Fruit fly (Drosophila melanogaster) whole organism: ENCODE results near the gene simj.

Source experiments
- CG8478 ChIP-seq: fragments of >200 bp; optimal IDR thresholded peaks from 2 replicates; lab custom pipeline; 2018; ENCODE audit warnings: inconsistent platforms
- Dll ChIP-seq: fragments of >200 bp; optimal IDR thresholded peaks from 2 replicates; lab custom pipeline; 2017
- EcR ChIP-seq, 2 experiments: fragments of >200 bp; optimal IDR thresholded peaks; 2 replicates each; lab custom pipeline; 2017; ENCODE audit warnings: missing biosample characterization in 2 of 2, missing genetic modification characterization in 2 of 2, missing genetic modification reagents in 2 of 2
- pan ChIP-seq: fragments of >200 bp; optimal IDR thresholded peaks from 2 replicates; lab custom pipeline; 2017
- psq ChIP-seq: fragments of >200 bp; optimal IDR thresholded peaks from 2 replicates; lab custom pipeline; 2017
- usp ChIP-seq: fragments of >200 bp; optimal IDR thresholded peaks from 2 replicates; lab custom pipeline; 2017; ENCODE audit warnings: missing biosample characterization, missing genetic modification characterization, mixed read lengths

The simj gene

dm6 chr3L:10664511-10665062, at the start of gene simj:
Gene simj (plus strand): TSS chr3L:10664739.
- TF ChIP-seq EcR (GFP tag; optimal IDR thresholded peaks at IDR 0.05; lab: Kevin White, UChicago) = no peak

dm6 chr3L:10623476-10623875, 41.1 kb upstream of the simj start, which contains the start of gene CG42521:
Gene CG42521 (minus strand): TSS chr3L:10623576.
- no peak for TF ChIP-seq CG8478 (lab: Kevin White, UChicago)
- no peak for TF ChIP-seq EcR (GFP tag; optimal IDR thresholded peaks at IDR 0.05; lab: Kevin White, UChicago)
- TF ChIP-seq psq (lab: Kevin White, UChicago) = no peak
- TF ChIP-seq usp (GFP tag; lab: Kevin White, UChicago) = no peak
- no peak for TF ChIP-seq pan
- TF ChIP-seq Dll = no peak

- TF ChIP-seq pan (no peak), Dll (no peak), CG8478 (lab: Kevin White, UChicago) (no peak), usp (GFP tag; lab: Kevin White, UChicago) (no peak), psq (lab: Kevin White, UChicago) (no peak), EcR (GFP tag; optimal IDR thresholded peaks at IDR 0.05; lab: Kevin White, UChicago) (no peak)
Measured at dm6 chr3L:10625499-10625898, 39.0 kb upstream of the simj start, which contains the start of gene CG43127. Gene CG43127 (minus strand): TSS chr3L:10625599.

dm6 chr3L:10626199-10626598, 38.3 kb upstream of the simj start, which contains the start of gene CG34238:
Gene CG34238 (plus strand): TSS chr3L:10626499.
- no peak for TF ChIP-seq CG8478 (lab: Kevin White, UChicago)
- TF ChIP-seq EcR (GFP tag; optimal IDR thresholded peaks at IDR 0.05; lab: Kevin White, UChicago) = no peak
- TF ChIP-seq psq (lab: Kevin White, UChicago) = no peak
- TF ChIP-seq pan = no peak
- TF ChIP-seq usp (GFP tag; lab: Kevin White, UChicago) = no peak
- no peak for TF ChIP-seq Dll

dm6 chr3L:10628384-10628783, 36.2 kb upstream of the simj start, which contains the start of gene CG14151:
Gene CG14151 (minus strand): TSS chr3L:10628484.
- TF ChIP-seq usp (GFP tag; lab: Kevin White, UChicago) (no peak), EcR (GFP tag; optimal IDR thresholded peaks at IDR 0.05; lab: Kevin White, UChicago) (no peak), Dll (no peak), CG8478 (lab: Kevin White, UChicago) (no peak), psq (lab: Kevin White, UChicago) (no peak), pan (no peak)

dm6 chr3L:10629969-10630368, 34.6 kb upstream of the simj start, which contains the start of gene CG42536:
Gene CG42536 (minus strand): TSS chr3L:10630069.
- TF ChIP-seq psq (lab: Kevin White, UChicago) = no peak
- no peak for TF ChIP-seq usp (GFP tag; lab: Kevin White, UChicago)
- no peak for TF ChIP-seq Dll
- TF ChIP-seq EcR (GFP tag; optimal IDR thresholded peaks at IDR 0.05; lab: Kevin White, UChicago) = no peak
- TF ChIP-seq CG8478 (lab: Kevin White, UChicago) = no peak
- no peak for TF ChIP-seq pan

dm6 chr3L:10630885-10631359, 33.6 kb upstream of the simj start, which contains the start of the genes CG42535, CG34001 and hay:
Gene CG42535 (minus strand): TSS chr3L:10630935.
Gene CG34001 (plus strand): TSS chr3L:10631079.
Gene hay (plus strand): TSS chr3L:10631079.
- TF ChIP-seq usp (GFP tag; lab: Kevin White, UChicago) (no peak), pan (no peak), CG8478 (lab: Kevin White, UChicago) (no peak), psq (lab: Kevin White, UChicago) (no peak), EcR (GFP tag; optimal IDR thresholded peaks at IDR 0.05; lab: Kevin White, UChicago) (no peak), Dll (no peak)

dm6 chr3L:10637819-10638218, 26.7 kb upstream of the simj start, which contains the start of gene Cnep1r2:
Gene Cnep1r2 (plus strand): TSS chr3L:10638146.
- TF ChIP-seq usp (GFP tag; lab: Kevin White, UChicago) (no peak), psq (lab: Kevin White, UChicago) (no peak)

- TF ChIP-seq usp (GFP tag; lab: Kevin White, UChicago) = no peak
Measured at dm6 chr3L:10639440-10639839, 25.1 kb upstream of the simj start, which contains the start of gene CG18628. Gene CG18628 (plus strand): TSS chr3L:10639740.

- TF ChIP-seq pan = no peak
- TF ChIP-seq Dll = no peak
- no peak for TF ChIP-seq psq (lab: Kevin White, UChicago)
- TF ChIP-seq usp (GFP tag; lab: Kevin White, UChicago) = no peak
- TF ChIP-seq CG8478 (lab: Kevin White, UChicago) = no peak
- no peak for TF ChIP-seq EcR (GFP tag; optimal IDR thresholded peaks at IDR 0.05; lab: Kevin White, UChicago)
Measured at dm6 chr3L:10641589-10641988, 22.9 kb upstream of the simj start, which contains the start of gene CG14154. Gene CG14154 (plus strand): TSS chr3L:10641889.

dm6 chr3L:10643228-10643627, 21.3 kb upstream of the simj start, which contains the start of gene CG14153:
Gene CG14153 (plus strand): TSS chr3L:10643528.
- no peak for TF ChIP-seq CG8478 (lab: Kevin White, UChicago)

dm6 chr3L:10645965-10646364, 18.6 kb upstream of the simj start:
- TF ChIP-seq pan (no peak), CG8478 (lab: Kevin White, UChicago) (no peak), psq (lab: Kevin White, UChicago) (no peak), EcR (GFP tag; optimal IDR thresholded peaks at IDR 0.05; lab: Kevin White, UChicago) (no peak), Dll (no peak), usp (GFP tag; lab: Kevin White, UChicago) (no peak)

dm6 chr3L:10647158-10647557, 17.4 kb upstream of the simj start:
- TF ChIP-seq pan (no peak), psq (lab: Kevin White, UChicago) (no peak), Dll (no peak), EcR (GFP tag; optimal IDR thresholded peaks at IDR 0.05; lab: Kevin White, UChicago) (no peak), usp (GFP tag; lab: Kevin White, UChicago) (no peak), CG8478 (lab: Kevin White, UChicago) (no peak)
